Worm (Caenorhabditis elegans): ENCODE results near the gene W03C9.8.

Gene W03C9.8

DNA sequence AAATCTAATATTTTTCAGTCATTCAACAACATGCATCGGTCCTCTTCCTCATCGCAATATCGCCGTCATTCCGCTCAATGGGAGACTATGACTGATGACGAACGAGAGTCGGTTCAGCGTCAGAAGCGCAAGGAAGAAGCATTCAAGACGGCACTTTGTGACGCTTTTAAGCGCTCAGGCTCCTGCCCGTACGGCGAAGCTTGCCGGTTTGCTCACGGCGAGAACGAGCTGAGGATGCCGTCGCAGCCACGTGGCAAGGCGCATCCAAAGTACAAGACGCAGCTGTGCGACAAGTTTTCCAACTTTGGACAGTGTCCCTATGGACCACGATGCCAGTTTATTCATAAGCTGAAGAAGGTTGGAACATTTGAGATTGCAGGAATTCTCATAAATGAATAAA, 20.5 kb downstream of the W03C9.8 start:
- TF ChIP-seq sox-2 (GFP tag; IDR thresholded peaks at IDR 0.05) = no peak
- no peak for TF ChIP-seq ceh-24 (tag; optimal IDR thresholded peaks at IDR 0.05)
- no peak for TF ChIP-seq K02D7.2 (tag; optimal IDR thresholded peaks at IDR 0.05)
- no peak for TF ChIP-seq gmeb-2 (tag; optimal IDR thresholded peaks at IDR 0.05)
- TF ChIP-seq Y22D7AL.16 (tag; optimal IDR thresholded peaks at IDR 0.05) = no peak
- no peak for TF ChIP-seq pag-3 (tag; optimal IDR thresholded peaks at IDR 0.05; ENCODE audit: borderline replicate concordance)
- TF ChIP-seq ceh-6 (GFP tag; optimal IDR thresholded peaks at IDR 0.05) = no peak
- no peak for TF ChIP-seq lin-11 (tag; optimal IDR thresholded peaks at IDR 0.05)
- TF ChIP-seq ttx-3 (tag; optimal IDR thresholded peaks at IDR 0.05) = no peak
- no peak for TF ChIP-seq rnt-1 (tag; optimal IDR thresholded peaks at IDR 0.05)

DNA sequence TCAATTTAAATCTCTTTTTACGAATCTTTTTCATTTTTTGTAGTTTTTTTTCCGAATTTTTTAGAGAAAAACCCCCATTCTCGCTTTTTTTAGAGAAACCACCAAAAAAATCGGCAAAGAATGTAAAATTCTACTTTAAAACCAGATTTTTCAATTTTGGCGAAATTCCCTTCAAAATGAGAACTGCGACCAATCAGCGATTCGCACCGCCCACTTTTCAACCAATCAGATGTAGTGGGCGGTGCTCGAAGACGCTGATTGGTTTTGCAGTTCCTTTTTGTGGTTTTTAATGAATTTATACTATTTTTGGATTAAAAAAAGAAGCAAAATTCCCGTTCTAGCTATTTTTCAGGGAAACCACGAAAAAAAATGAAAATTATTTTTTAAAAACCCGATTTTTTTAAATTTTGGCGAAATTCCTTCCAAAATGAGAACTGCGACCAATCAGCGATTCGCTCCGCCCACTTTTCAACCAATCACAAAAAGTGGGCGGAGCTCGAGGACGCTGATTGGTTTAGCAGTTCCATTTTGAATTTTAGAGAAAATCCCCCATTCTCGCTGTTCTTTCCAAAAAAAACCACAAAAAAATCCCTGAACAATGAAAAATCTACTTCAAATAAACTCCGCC, 22.6 kb downstream of the W03C9.8 start:
- no peak for TF ChIP-seq ttx-3 (tag; optimal IDR thresholded peaks at IDR 0.05)
- peak; percentile 70 for TF ChIP-seq nfya-1 (tag; optimal IDR thresholded peaks at IDR 0.05)

DNA sequence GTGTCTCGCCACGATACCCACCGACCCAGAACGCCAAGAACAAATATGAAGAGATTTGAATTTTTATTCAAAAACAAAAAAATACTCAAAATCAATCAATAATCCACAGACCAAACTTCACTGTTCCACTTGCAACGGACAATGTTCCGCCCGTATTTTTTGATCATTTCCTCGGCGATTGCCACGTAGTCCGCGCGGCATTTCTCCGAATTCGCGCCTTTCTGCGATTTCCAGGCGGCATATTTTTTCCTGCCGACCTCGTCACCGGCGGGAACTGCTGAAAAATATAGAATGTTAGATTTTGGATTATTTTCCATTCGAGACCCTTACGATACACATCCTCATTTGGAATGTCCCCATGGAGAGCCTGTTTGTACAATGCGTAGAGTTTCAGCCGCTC, 23.7 kb downstream of the W03C9.8 start:
- no peak for TF ChIP-seq C08G9.2 (tag; optimal IDR thresholded peaks at IDR 0.05)
- TF ChIP-seq rnt-1 (tag; optimal IDR thresholded peaks at IDR 0.05) = no peak
- no peak for TF ChIP-seq dmd-4 (tag; optimal IDR thresholded peaks at IDR 0.05; ENCODE audit: borderline replicate concordance)
- TF ChIP-seq fkh-6 (tag; optimal IDR thresholded peaks at IDR 0.05) = no peak
- TF ChIP-seq zip-5 (tag; optimal IDR thresholded peaks at IDR 0.05) = no peak
- TF ChIP-seq ceh-9 (tag; optimal IDR thresholded peaks at IDR 0.05) = no peak
- no peak for TF ChIP-seq hlh-8 (tag; optimal IDR thresholded peaks at IDR 0.05)
- no peak for TF ChIP-seq dve-1 (tag; optimal IDR thresholded peaks at IDR 0.05)
- no peak for TF ChIP-seq nhr-11 (tag; optimal IDR thresholded peaks at IDR 0.05)
- no peak for TF ChIP-seq sdc-2 (tag; optimal IDR thresholded peaks at IDR 0.05)

DNA sequence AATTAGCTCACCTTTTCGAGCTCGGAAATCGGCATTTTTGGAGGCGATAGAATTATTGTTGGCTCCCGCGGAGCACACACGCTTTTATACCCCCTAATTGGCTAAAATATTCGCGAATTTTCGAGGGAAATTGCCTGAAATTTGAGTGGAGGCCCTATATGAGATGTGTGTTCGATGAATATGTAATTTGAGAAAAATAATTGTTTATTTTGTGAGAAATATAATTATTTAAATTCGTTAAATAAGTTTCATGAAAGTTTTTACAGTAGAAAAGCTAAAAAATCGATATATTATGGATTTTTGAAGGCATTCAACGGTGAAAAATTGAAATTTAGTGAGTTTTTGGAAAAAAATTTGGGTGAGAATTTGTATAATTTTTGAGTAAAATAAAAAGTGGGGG, 25.1 kb downstream of the W03C9.8 start, which contains the start of gene acbp-6:
Gene acbp-6, minus strand, starts transcription at position 101 of the 400 bp plus-strand sequence.
- TF ChIP-seq C38D4.7 (GFP tag; optimal IDR thresholded peaks at IDR 0.05) (no peak), T23F11.4 (GFP tag; optimal IDR thresholded peaks at IDR 0.05) (no peak), ceh-22 (tag; optimal IDR thresholded peaks at IDR 0.05) (no peak), elt-4 (tag; optimal IDR thresholded peaks at IDR 0.05) (no peak), ceh-6 (GFP tag; optimal IDR thresholded peaks at IDR 0.05) (no peak), npax-4 (tag; optimal IDR thresholded peaks at IDR 0.05) (no peak), unc-3 (GFP tag; conservative IDR thresholded peaks at IDR 0.05) (no peak), unc-3 (tag; optimal IDR thresholded peaks at IDR 0.05) (no peak), syd-9 (tag; optimal IDR thresholded peaks at IDR 0.05) (no peak), sox-2 (GFP tag; IDR thresholded peaks at IDR 0.05) (no peak), pha-2 (tag; optimal IDR thresholded peaks at IDR 0.05) (no peak), odd-2 (tag; optimal IDR thresholded peaks at IDR 0.05) (no peak), unc-55 (GFP tag; optimal IDR thresholded peaks at IDR 0.05) (no peak), unc-42 (tag; optimal IDR thresholded peaks at IDR 0.05) (no peak), ztf-16 (tag; optimal IDR thresholded peaks at IDR 0.05) (no peak), madf-2 (tag; optimal IDR thresholded peaks at IDR 0.05) (no peak), nfya-1 (tag; optimal IDR thresholded peaks at IDR 0.05) (no peak), hlh-30 (tag; optimal IDR thresholded peaks at IDR 0.05; ENCODE audit: insufficient read depth) (no peak), ttx-3 (tag; optimal IDR thresholded peaks at IDR 0.05) (no peak), ceh-45 (GFP tag; IDR thresholded peaks at IDR 0.05) (no peak), hlh-15 (tag; optimal IDR thresholded peaks at IDR 0.05) (no peak)
